Worm (Caenorhabditis elegans): ENCODE data around the gene Y71H2AL.4.

Gene Y71H2AL.4

ce11 chrIII:2676097-2676496 lies 10.1 kb upstream of the Y71H2AL.4 start:
- TF ChIP-seq elt-2 (tag; optimal IDR thresholded peaks at IDR 0.05) (peak; percentile 14), nhr-47 (tag; optimal IDR thresholded peaks at IDR 0.05) (no peak), elt-3 (tag; optimal IDR thresholded peaks at IDR 0.05) (peak in 3 of 6 experiments; percentile 49 to 76 (median 67)), unc-98 (GFP tag; IDR thresholded peaks at IDR 0.05) (no peak), lin-35 (GFP tag; optimal IDR thresholded peaks at IDR 0.05) (peak in 1 of 2 experiments; percentile 38), ceh-90 (tag; optimal IDR thresholded peaks at IDR 0.05) (no peak), nhr-85 (tag) (peak; percentile 71), lin-14 (GFP tag; optimal IDR thresholded peaks at IDR 0.05) (peak; percentile 64), snu-23 (GFP tag; optimal IDR thresholded peaks at IDR 0.05) (peak; percentile 34)

ce11 chrIII:2678017-2678416 lies 8.2 kb upstream of the Y71H2AL.4 start:
- TF ChIP-seq unc-86 (tag; optimal IDR thresholded peaks at IDR 0.05) = no peak
- TF ChIP-seq efl-3 (GFP tag; optimal IDR thresholded peaks at IDR 0.05) = no peak
- no peak for TF ChIP-seq zip-4 (GFP tag; optimal IDR thresholded peaks at IDR 0.05)
- TF ChIP-seq C16A3.4 (tag; optimal IDR thresholded peaks at IDR 0.05) = no peak
- no peak for TF ChIP-seq mab-9 (GFP tag; IDR thresholded peaks at IDR 0.05)
- no peak for TF ChIP-seq fkh-8 (tag; optimal IDR thresholded peaks at IDR 0.05)
- TF ChIP-seq ceh-88 (GFP tag; IDR thresholded peaks at IDR 0.05) = no peak
- no peak for TF ChIP-seq aly-2 (tag; optimal IDR thresholded peaks at IDR 0.05)
- TF ChIP-seq pqm-1 (tag; optimal IDR thresholded peaks at IDR 0.05) = no peak
- no peak for TF ChIP-seq hpl-2 (GFP tag; optimal IDR thresholded peaks at IDR 0.05)
- no peak for TF ChIP-seq mef-2 (tag; optimal IDR thresholded peaks at IDR 0.05)
- TF ChIP-seq nhr-11 (tag; optimal IDR thresholded peaks at IDR 0.05) = no peak
- no peak for TF ChIP-seq nhr-19 (GFP tag; conservative IDR thresholded peaks at IDR 0.05)
- TF ChIP-seq lsy-2 (tag; optimal IDR thresholded peaks at IDR 0.05) = no peak
- no peak for TF ChIP-seq nhr-85 (tag)
- TF ChIP-seq mep-1 (tag; optimal IDR thresholded peaks at IDR 0.05) = no peak

- TF ChIP-seq nhr-47 (tag; optimal IDR thresholded peaks at IDR 0.05) (no peak), lin-14 (GFP tag; optimal IDR thresholded peaks at IDR 0.05) (no peak), tbx-2 (tag; optimal IDR thresholded peaks at IDR 0.05) (no peak), egl-27 (tag; optimal IDR thresholded peaks at IDR 0.05) (no peak), Y116A8C.19 (tag; optimal IDR thresholded peaks at IDR 0.05; ENCODE audit: borderline replicate concordance) (no peak), mdl-1 (tag; optimal IDR thresholded peaks at IDR 0.05) (no peak), sup-37 (GFP tag; optimal IDR thresholded peaks at IDR 0.05) (no peak), ceh-88 (GFP tag; IDR thresholded peaks at IDR 0.05) (no peak), C16A3.4 (tag; optimal IDR thresholded peaks at IDR 0.05) (no peak), aha-1 (tag; optimal IDR thresholded peaks at IDR 0.05) (no peak), ztf-11 (tag; optimal IDR thresholded peaks at IDR 0.05) (no peak), nhr-90 (tag; optimal IDR thresholded peaks at IDR 0.05; ENCODE audit: poor library complexity) (no peak), dsc-1 (tag; optimal IDR thresholded peaks at IDR 0.05) (no peak), nhr-84 (tag; optimal IDR thresholded peaks at IDR 0.05) (no peak), mep-1 (tag; optimal IDR thresholded peaks at IDR 0.05) (no peak), xbp-1 (tag; optimal IDR thresholded peaks at IDR 0.05) (no peak)
Measured at ce11 chrIII:2679362-2679761, 6.8 kb upstream of the Y71H2AL.4 start.

ce11 chrIII:2681559-2681958 lies 4.6 kb upstream of the Y71H2AL.4 start:
- TF ChIP-seq rnt-1 (tag; optimal IDR thresholded peaks at IDR 0.05) (no peak), efl-1 (optimal IDR thresholded peaks at IDR 0.05) (no peak), efl-1 (GFP tag; optimal IDR thresholded peaks at IDR 0.05 in 1 of 2) (peak in 1 of 2 experiments; percentile 6), isw-1 (GFP tag; IDR thresholded peaks at IDR 0.05) (no peak)
